Fruit fly (Drosophila melanogaster): ENCODE data around the gene Idh3g.

The Idh3g gene

dm6 chr3R:25647577-25648257 lies 32.9 kb upstream of the Idh3g start (continued):
- peak; percentile 49 for TF ChIP-seq topi (GFP tag; optimal IDR thresholded peaks at IDR 0.05)
- peak; percentile 78; the same call in 2 of the 3 replicates for TF ChIP-seq eg (GFP tag; IDR thresholded peaks at IDR 0.05)
- peak; percentile 45 for TF ChIP-seq net (GFP tag; optimal IDR thresholded peaks at IDR 0.05)
- TF ChIP-seq Blimp-1 (GFP tag; optimal IDR thresholded peaks at IDR 0.05): no peak
- peak; percentile 65 for TF ChIP-seq Lpt (GFP tag; optimal IDR thresholded peaks at IDR 0.05)
- TF ChIP-seq pdm3 (GFP tag; optimal IDR thresholded peaks at IDR 0.05): peak; percentile 43
- peak; percentile 46 for TF ChIP-seq lz (GFP tag; optimal IDR thresholded peaks at IDR 0.05)
- TF ChIP-seq Eip78C (GFP tag): peak; percentile 71
- TF ChIP-seq acj6 (GFP tag; optimal IDR thresholded peaks at IDR 0.05): no peak
- TF ChIP-seq CG11762 (GFP tag; optimal IDR thresholded peaks at IDR 0.05; ENCODE audit: insufficient read depth): no peak
- no peak for TF ChIP-seq CG11902 (GFP tag; optimal IDR thresholded peaks at IDR 0.05)
- peak; percentile 28 for TF ChIP-seq Sox102F (GFP tag; optimal IDR thresholded peaks at IDR 0.05)
- TF ChIP-seq salr (GFP tag; optimal IDR thresholded peaks at IDR 0.05): peak in 1 of 2 experiments; percentile 51
- TF ChIP-seq CG10631 (GFP tag; optimal IDR thresholded peaks at IDR 0.05): no peak
- no peak for TF ChIP-seq vri (GFP tag; optimal IDR thresholded peaks at IDR 0.05)
- peak; percentile 46 for TF ChIP-seq Gug (GFP tag; IDR thresholded peaks at IDR 0.05)
- peak; percentile 66 for TF ChIP-seq Ets96B (tag; optimal IDR thresholded peaks at IDR 0.05)
- TF ChIP-seq CG8632 (GFP tag; optimal IDR thresholded peaks at IDR 0.05): no peak
- peak; percentile 83 for TF ChIP-seq CG1621 (tag; optimal IDR thresholded peaks at IDR 0.05)
- TF ChIP-seq CG32006 (GFP tag; optimal IDR thresholded peaks at IDR 0.05): peak; percentile 46
- peak; percentile 64 for TF ChIP-seq CG3032 (tag; optimal IDR thresholded peaks at IDR 0.05)
- peak; percentile 43 for TF ChIP-seq CG8319 (GFP tag; optimal IDR thresholded peaks at IDR 0.05)
- peak; percentile 35 for TF ChIP-seq Hr39 (GFP tag; optimal IDR thresholded peaks at IDR 0.05)
- TF ChIP-seq fkh (GFP tag; optimal IDR thresholded peaks at IDR 0.05): peak; percentile 72
- TF ChIP-seq ss (GFP tag; optimal IDR thresholded peaks at IDR 0.05): peak; percentile 65 to 84
- TF ChIP-seq achi (GFP tag; optimal IDR thresholded peaks at IDR 0.05): peak; percentile 39
- TF ChIP-seq Hr4 (GFP tag; optimal IDR thresholded peaks at IDR 0.05): peak; percentile 33
- no peak for TF ChIP-seq Hr38 (GFP tag; optimal IDR thresholded peaks at IDR 0.05)
- peak; percentile 5 for TF ChIP-seq CG6792 (GFP tag; optimal IDR thresholded peaks at IDR 0.05)
- peak; percentile 16 for TF ChIP-seq cyc (GFP tag; optimal IDR thresholded peaks at IDR 0.05)
- no peak for TF ChIP-seq Smox (GFP tag; optimal IDR thresholded peaks at IDR 0.05)
- TF ChIP-seq CG11294 (GFP tag; IDR thresholded peaks at IDR 0.05): 0 out of 2 replicates have a peak, but pooled peaks have one; percentile 13
- peak; percentile 44 for TF ChIP-seq CG6808 (GFP tag; optimal IDR thresholded peaks at IDR 0.05)
- TF ChIP-seq svp (GFP tag): peak; percentile 73
- peak; percentile 21 for TF ChIP-seq fd59A (GFP tag; optimal IDR thresholded peaks at IDR 0.05)
- peak; percentile 53 for TF ChIP-seq CG9139 (GFP tag; optimal IDR thresholded peaks at IDR 0.05)
- peak; percentile 62 for TF ChIP-seq dac (GFP tag; optimal IDR thresholded peaks at IDR 0.05)
- TF ChIP-seq Eip93F (GFP tag; optimal IDR thresholded peaks at IDR 0.05): no peak

dm6 chr3R:25648258-25648606 lies 32.4 kb upstream of the Idh3g start:
- peak; percentile 28 for TF ChIP-seq acj6 (GFP tag; optimal IDR thresholded peaks at IDR 0.05)
- TF ChIP-seq spab (GFP tag; optimal IDR thresholded peaks at IDR 0.05): no peak
- TF ChIP-seq CG8632 (GFP tag; optimal IDR thresholded peaks at IDR 0.05): no peak
- no peak for TF ChIP-seq ss (GFP tag; optimal IDR thresholded peaks at IDR 0.05)
- no peak for TF ChIP-seq Sox15 (GFP tag; optimal IDR thresholded peaks at IDR 0.05)
- TF ChIP-seq CG10669 (GFP tag; optimal IDR thresholded peaks at IDR 0.05): peak; percentile 24
- no peak for TF ChIP-seq salr (GFP tag; optimal IDR thresholded peaks at IDR 0.05)
- peak; percentile 63 for TF ChIP-seq dsx (GFP tag; optimal IDR thresholded peaks at IDR 0.05; ENCODE audit: poor library complexity, severe bottlenecking)
- peak; percentile 38 for TF ChIP-seq CG1621 (tag; optimal IDR thresholded peaks at IDR 0.05)

Data from whole organism, prepupa.